Worm (Caenorhabditis elegans): ENCODE results near the gene mps-4.

Gene mps-4

ce11 chrIII:8286824-8287223, 15.2 kb upstream of the mps-4 start:
- TF ChIP-seq tbx-8 (GFP tag; optimal IDR thresholded peaks at IDR 0.05) (no peak), unc-120 (tag; optimal IDR thresholded peaks at IDR 0.05; ENCODE audit: poor library complexity, severe bottlenecking) (no peak), ceh-43 (GFP tag; optimal IDR thresholded peaks at IDR 0.05) (no peak), snpc-4 (tag; optimal IDR thresholded peaks at IDR 0.05) (no peak), cnd-1 (tag; optimal IDR thresholded peaks at IDR 0.05) (no peak), hlh-1 (tag; optimal IDR thresholded peaks at IDR 0.05) (peak; percentile 91), mep-1 (tag; optimal IDR thresholded peaks at IDR 0.05) (no peak), ztf-11 (tag; optimal IDR thresholded peaks at IDR 0.05) (no peak), ceh-83 (GFP tag; optimal IDR thresholded peaks at IDR 0.05) (no peak)

- TF ChIP-seq nhr-237 (tag; optimal IDR thresholded peaks at IDR 0.05) = no peak
- peak; percentile 23 for TF ChIP-seq ces-1 (GFP tag; optimal IDR thresholded peaks at IDR 0.05)
Observed at ce11 chrIII:8286003-8286402, 14.4 kb upstream of the mps-4 start.

ce11 chrIII:8283525-8283924, 11.9 kb upstream of the mps-4 start:
- TF ChIP-seq hlh-1 (tag; optimal IDR thresholded peaks at IDR 0.05) = peak; percentile 5
- TF ChIP-seq zip-8 (tag; optimal IDR thresholded peaks at IDR 0.05) = peak; percentile 35
- TF ChIP-seq nhr-28 (tag; optimal IDR thresholded peaks at IDR 0.05) = no peak
- peak; percentile 21 for TF ChIP-seq nhr-2 (tag; optimal IDR thresholded peaks at IDR 0.05)
- no peak for TF ChIP-seq lin-32 (GFP tag; optimal IDR thresholded peaks at IDR 0.05)
- TF ChIP-seq sptf-1 (tag; optimal IDR thresholded peaks at IDR 0.05) = no peak

- TF ChIP-seq nhr-2 (tag; optimal IDR thresholded peaks at IDR 0.05) = peak; percentile 4
- TF ChIP-seq unc-62 (GFP tag; optimal IDR thresholded peaks at IDR 0.05) = no peak
Observed at ce11 chrIII:8281310-8281709, 9.7 kb upstream of the mps-4 start.

- no peak for TF ChIP-seq unc-120 (tag; optimal IDR thresholded peaks at IDR 0.05; ENCODE audit: poor library complexity, severe bottlenecking)
- no peak for TF ChIP-seq sem-2 (GFP tag; optimal IDR thresholded peaks at IDR 0.05)
- TF ChIP-seq bed-3 (GFP tag; optimal IDR thresholded peaks at IDR 0.05) = no peak
- no peak for TF ChIP-seq elt-1 (tag; optimal IDR thresholded peaks at IDR 0.05; ENCODE audit: borderline replicate concordance, insufficient read depth)
- TF ChIP-seq zip-8 (tag; optimal IDR thresholded peaks at IDR 0.05) = no peak
- no peak for TF ChIP-seq sptf-1 (tag; optimal IDR thresholded peaks at IDR 0.05)
- TF ChIP-seq ceh-83 (GFP tag; optimal IDR thresholded peaks at IDR 0.05) = no peak
Observed at ce11 chrIII:8280352-8280751, 8.8 kb upstream of the mps-4 start.

- no peak for TF ChIP-seq hlh-1 (tag; optimal IDR thresholded peaks at IDR 0.05)
- no peak for TF ChIP-seq bed-3 (GFP tag; optimal IDR thresholded peaks at IDR 0.05)
- no peak for TF ChIP-seq flh-1 (GFP tag; optimal IDR thresholded peaks at IDR 0.05)
- TF ChIP-seq ces-1 (GFP tag; optimal IDR thresholded peaks at IDR 0.05) = peak; percentile 74
- no peak for TF ChIP-seq zip-8 (tag; optimal IDR thresholded peaks at IDR 0.05)
- no peak for TF ChIP-seq ztf-11 (tag; optimal IDR thresholded peaks at IDR 0.05)
- TF ChIP-seq elt-1 (tag; optimal IDR thresholded peaks at IDR 0.05; ENCODE audit: borderline replicate concordance, insufficient read depth) = peak; percentile 96
- peak; percentile 75 for TF ChIP-seq nhr-2 (tag; optimal IDR thresholded peaks at IDR 0.05)
- TF ChIP-seq nhr-76 (tag; optimal IDR thresholded peaks at IDR 0.05) = no peak
Observed at ce11 chrIII:8279567-8279966, 8.0 kb upstream of the mps-4 start.

- TF ChIP-seq ceh-83 (GFP tag; optimal IDR thresholded peaks at IDR 0.05) = no peak
- TF ChIP-seq lin-13 (tag; optimal IDR thresholded peaks at IDR 0.05) = no peak
- no peak for TF ChIP-seq M03D4.4 (tag; optimal IDR thresholded peaks at IDR 0.05)
- TF ChIP-seq snpc-4 (tag; optimal IDR thresholded peaks at IDR 0.05) = no peak
- TF ChIP-seq unc-39 (tag; optimal IDR thresholded peaks at IDR 0.05) = no peak
- no peak for TF ChIP-seq nhr-28 (tag; optimal IDR thresholded peaks at IDR 0.05)
- no peak for TF ChIP-seq bed-3 (GFP tag; optimal IDR thresholded peaks at IDR 0.05)
- TF ChIP-seq pha-4 (tag; optimal IDR thresholded peaks at IDR 0.05) = no peak
Observed at ce11 chrIII:8278801-8279200, 7.2 kb upstream of the mps-4 start, which contains the start of gene mig-10. mig-10 (plus strand) TSS chrIII:8279101.

- no peak for TF ChIP-seq nhr-76 (tag; optimal IDR thresholded peaks at IDR 0.05)
- no peak for TF ChIP-seq pha-4 (tag; optimal IDR thresholded peaks at IDR 0.05)
- TF ChIP-seq nhr-28 (tag; optimal IDR thresholded peaks at IDR 0.05) = no peak
Observed at ce11 chrIII:8275871-8276270, 4.3 kb upstream of the mps-4 start, which contains the start of gene clec-160. clec-160 (minus strand) TSS chrIII:8275971.
